Worm (Caenorhabditis elegans) whole organism, L3 larva: ENCODE data around the gene syd-9.

Source experiments
- R02D3.7 ChIP-seq: fragments of 150-350 bp; optimal IDR thresholded peaks from 2 replicates; lab custom pipeline; 2014; ENCODE audit warnings: missing biosample characterization, missing genetic modification characterization
- ama-1 ChIP-seq: fragments of 150-350 bp; optimal IDR thresholded peaks from 2 replicates; lab custom pipeline; 2018
- ceh-82 ChIP-seq: fragments of 150-350 bp; optimal IDR thresholded peaks from 2 replicates; lab custom pipeline; 2014; ENCODE audit warnings: missing biosample characterization, missing genetic modification characterization
- ceh-9 ChIP-seq: sonication (generic microtip); optimal IDR thresholded peaks from 2 replicates; lab custom pipeline; 2018; ENCODE audit warnings: missing biosample characterization, missing genetic modification characterization
- nhr-11 ChIP-seq: fragments of 150-350 bp; optimal IDR thresholded peaks from 2 replicates; lab custom pipeline; 2014; ENCODE audit warnings: missing biosample characterization, missing genetic modification characterization
- nhr-25 ChIP-seq: sonication (generic microtip); optimal IDR thresholded peaks from 2 replicates; lab custom pipeline; 2017; ENCODE audit warnings: missing biosample characterization, missing genetic modification characterization
- snpc-4 ChIP-seq: fragments of 150-350 bp; optimal IDR thresholded peaks from 2 replicates; lab custom pipeline; 2014; ENCODE audit warnings: missing biosample characterization, missing genetic modification characterization
- unc-62 ChIP-seq: fragments of 150-350 bp; sonication (generic microtip); optimal IDR thresholded peaks from 4 replicates; lab custom pipeline; 2014; ENCODE audit warnings: missing biosample characterization, missing genetic modification reagents, missing genetic modification characterization
- ztf-11 ChIP-seq: fragments of 150-350 bp; optimal IDR thresholded peaks from 2 replicates; lab custom pipeline; 2014; ENCODE audit warnings: missing biosample characterization, missing genetic modification characterization

ce11 chrX:7271968-7272367 lies 54.1 kb downstream of the syd-9 start, which contains the start of gene F46H5.11:
- TF ChIP-seq nhr-25 (tag; lab: Kevin White, UChicago) (no peak), unc-62 (GFP tag; lab: Kevin White, UChicago) (no peak), R02D3.7 (no peak), snpc-4 (tag; lab: Kevin White, UChicago) (no peak), ama-1 (lab: Kevin White, UChicago) (no peak), nhr-11 (tag; lab: Kevin White, UChicago) (no peak), ceh-82 (no peak), ceh-9 (tag; lab: Kevin White, UChicago) (no peak), ztf-11 (tag; lab: Kevin White, UChicago) (no peak)
